Worm (Caenorhabditis elegans): ENCODE results near the gene fbxa-111.
"Not testable (repeated sequence)": the region's sequence is repeated elsewhere in the genome, so short reads cannot be mapped to it uniquely, and the experiment has no call there.

The fbxa-111 gene

ce11 chrV:16951504-16951903 lies 2.0 kb upstream of the fbxa-111 start, which contains the start of gene clec-238:
Gene clec-238 (plus strand): TSS chrV:16951804.
- TF ChIP-seq sox-4 (tag; optimal IDR thresholded peaks at IDR 0.05) (no peak), ttx-3 (tag; optimal IDR thresholded peaks at IDR 0.05) (no peak), npax-4 (tag; optimal IDR thresholded peaks at IDR 0.05) (no peak), fkh-6 (tag; optimal IDR thresholded peaks at IDR 0.05) (no peak), pag-3 (tag; optimal IDR thresholded peaks at IDR 0.05; ENCODE audit: borderline replicate concordance) (no peak), ceh-30 (tag; optimal IDR thresholded peaks at IDR 0.05) (no peak), T23F11.4 (GFP tag; optimal IDR thresholded peaks at IDR 0.05) (no peak), nfya-1 (tag; optimal IDR thresholded peaks at IDR 0.05) (no peak), ahr-1 (tag; optimal IDR thresholded peaks at IDR 0.05) (no peak), C08G9.2 (tag; optimal IDR thresholded peaks at IDR 0.05) (no peak), unc-86 (tag; optimal IDR thresholded peaks at IDR 0.05) (no peak), che-1 (tag; optimal IDR thresholded peaks at IDR 0.05) (no peak), ztf-16 (tag; optimal IDR thresholded peaks at IDR 0.05) (no peak), pha-4 (tag; optimal IDR thresholded peaks at IDR 0.05) (no peak), pax-1 (tag; optimal IDR thresholded peaks at IDR 0.05) (no peak), elt-4 (tag; optimal IDR thresholded peaks at IDR 0.05) (no peak), ceh-19 (GFP tag; optimal IDR thresholded peaks at IDR 0.05) (no peak)

DNA sequence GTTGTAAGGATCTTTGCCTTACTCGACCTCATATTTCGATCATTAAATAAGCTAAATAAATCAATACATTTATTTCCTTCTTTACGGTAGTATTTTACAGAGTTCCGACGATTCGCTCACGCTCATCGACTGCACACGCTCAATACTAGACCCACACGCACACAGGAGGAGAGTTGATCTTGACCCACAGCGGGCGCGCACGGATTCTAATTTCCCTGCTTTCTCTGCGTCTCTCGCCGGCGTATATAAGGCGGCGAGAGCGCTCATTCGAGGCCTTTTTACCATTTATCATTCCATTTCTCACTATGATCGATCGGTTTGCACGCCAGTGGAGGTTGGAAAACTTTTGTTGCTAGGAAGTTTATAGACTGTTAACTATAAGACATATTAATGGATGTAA lies 527 bp upstream of the fbxa-111 start:
- TF ChIP-seq hlh-8 (tag; optimal IDR thresholded peaks at IDR 0.05): no peak
- no peak for TF ChIP-seq nhr-232 (tag; optimal IDR thresholded peaks at IDR 0.05)
- no peak for TF ChIP-seq nfya-1 (tag; optimal IDR thresholded peaks at IDR 0.05)
- no peak for TF ChIP-seq sdc-2 (tag; optimal IDR thresholded peaks at IDR 0.05)
- no peak for TF ChIP-seq ceh-24 (tag; optimal IDR thresholded peaks at IDR 0.05)
- no peak for TF ChIP-seq hlh-30 (tag; optimal IDR thresholded peaks at IDR 0.05; ENCODE audit: insufficient read depth)
- TF ChIP-seq sox-2 (GFP tag; IDR thresholded peaks at IDR 0.05): no peak
- TF ChIP-seq pax-1 (tag; optimal IDR thresholded peaks at IDR 0.05): no peak
- TF ChIP-seq odd-2 (tag; optimal IDR thresholded peaks at IDR 0.05): no peak
- no peak for TF ChIP-seq dmd-4 (tag; optimal IDR thresholded peaks at IDR 0.05; ENCODE audit: borderline replicate concordance)
- TF ChIP-seq Y22D7AL.16 (tag; optimal IDR thresholded peaks at IDR 0.05): no peak

ce11 chrV:16948011-16948410 lies 1.5 kb downstream of the fbxa-111 start, which contains the start of gene fbxa-112:
Gene fbxa-112 (minus strand): TSS chrV:16948111.
- TF ChIP-seq lim-6, ceh-9, ceh-24 (tag; optimal IDR thresholded peaks at IDR 0.05): not testable (repeated sequence)

ce11 chrV:16938731-16939130 lies 10.8 kb downstream of the fbxa-111 start, which contains the start of gene fbxa-148:
Gene fbxa-148 (plus strand): TSS chrV:16939031.
- not testable (repeated sequence) for TF ChIP-seq ztf-16, pha-4, ref-2 (tag; optimal IDR thresholded peaks at IDR 0.05)

ce11 chrV:16927345-16927744 lies 22.2 kb downstream of the fbxa-111 start, which contains the start of gene Y102A5C.36:
Gene Y102A5C.36 (minus strand): TSS chrV:16927445.
- TF ChIP-seq nhr-232 (tag; optimal IDR thresholded peaks at IDR 0.05) (no peak), ceh-34 (tag; optimal IDR thresholded peaks at IDR 0.05) (no peak), unc-86 (tag; optimal IDR thresholded peaks at IDR 0.05) (no peak), fax-1 (tag; optimal IDR thresholded peaks at IDR 0.05) (no peak), rnt-1 (tag; optimal IDR thresholded peaks at IDR 0.05) (no peak), npax-4 (tag; optimal IDR thresholded peaks at IDR 0.05) (no peak), ahr-1 (tag; optimal IDR thresholded peaks at IDR 0.05) (no peak), ceh-6 (GFP tag; optimal IDR thresholded peaks at IDR 0.05) (no peak), C38D4.7 (GFP tag; optimal IDR thresholded peaks at IDR 0.05) (no peak), ceh-19 (GFP tag; optimal IDR thresholded peaks at IDR 0.05) (no peak), tbx-2 (tag; optimal IDR thresholded peaks at IDR 0.05) (no peak), hlh-8 (tag; optimal IDR thresholded peaks at IDR 0.05) (no peak)
